Worm (Caenorhabditis elegans) whole organism, L2 larva: Measurements from ENCODE around the gene clec-221.

Experiments
- ama-1 ChIP-seq: fragments of 150-350 bp; optimal IDR thresholded peaks from 2 replicates; lab custom pipeline; 2018; ENCODE audit warnings: inconsistent platforms
- lin-11 ChIP-seq: fragments of 150-350 bp; sonication (generic microtip); optimal IDR thresholded peaks from 2 replicates; lab custom pipeline; 2014; ENCODE audit warnings: missing biosample characterization, missing genetic modification characterization, inconsistent platforms, mixed read lengths
- nhr-21 ChIP-seq: fragments of 150-350 bp; optimal IDR thresholded peaks from 2 replicates; lab custom pipeline; 2014; ENCODE audit warnings: missing biosample characterization, missing genetic modification characterization
- nhr-77 ChIP-seq: fragments of 150-350 bp; optimal IDR thresholded peaks from 2 replicates; lab custom pipeline; 2014; ENCODE audit warnings: missing biosample characterization, missing genetic modification characterization

DNA sequence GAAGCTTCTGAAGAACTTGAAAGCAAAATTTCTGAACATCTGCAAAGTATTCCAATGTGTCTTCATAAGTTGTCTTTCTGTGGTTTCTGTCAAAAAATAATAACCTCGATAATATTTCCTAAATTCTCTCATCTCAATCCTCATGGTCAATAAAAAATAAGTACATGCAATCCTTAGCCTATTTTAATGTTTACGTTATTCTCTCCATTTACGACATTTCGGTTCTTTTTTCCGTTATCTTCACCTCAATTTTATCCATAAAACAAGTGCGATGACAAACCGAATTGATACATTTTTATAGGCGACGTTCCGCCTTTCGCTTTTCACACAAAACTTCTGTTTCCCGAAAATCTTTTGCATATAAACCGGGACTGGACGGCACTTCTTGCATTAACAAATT lies 4.7 kb downstream of the clec-221 start, which contains the start of gene col-153:
- no peak for TF ChIP-seq nhr-21 (tag; lab: Kevin White, UChicago)
- no peak for TF ChIP-seq lin-11 (tag; lab: Kevin White, UChicago)
- no peak for TF ChIP-seq nhr-77 (tag; lab: Kevin White, UChicago)
- no peak for TF ChIP-seq ama-1 (lab: Kevin White, UChicago)
